Worm (Caenorhabditis elegans) whole organism, L1 larva: ENCODE data around the gene trul-1.

Source experiments
- C16A3.4 ChIP-seq: fragments of 150-350 bp; optimal IDR thresholded peaks from 2 replicates; lab custom pipeline; 2014; ENCODE audit warnings: missing biosample characterization, missing genetic modification characterization
- C34B4.2 ChIP-seq: sonication (generic microtip); optimal IDR thresholded peaks from 2 replicates; lab custom pipeline; 2017; ENCODE audit warnings: mild to moderate bottlenecking, missing genetic modification characterization, missing compliant biosample characterization
- alr-1 ChIP-seq: fragments of 200-800 bp; sonication (Bioruptor generic); optimal IDR thresholded peaks from 2 replicates; lab custom pipeline; 2018; ENCODE audit warnings: borderline replicate concordance, mild to moderate bottlenecking, missing genetic modification characterization, missing compliant biosample characterization
- blmp-1 ChIP-seq: fragments of 150-350 bp; optimal IDR thresholded peaks from 2 replicates; lab custom pipeline; 2014; ENCODE audit warnings: missing biosample characterization, missing genetic modification characterization
- ceh-82 ChIP-seq, 3 experiments: fragments of 150-350 bp in 1 of 3; sonication (generic microtip) in 2 of 3; optimal IDR thresholded peaks; 2 replicates each; lab custom pipeline; 2014 to 2017; ENCODE audit warnings: missing biosample characterization in 3 of 3, missing genetic modification characterization in 3 of 3
- efl-1 ChIP-seq, 4 experiments: fragments of 150-350 bp; optimal IDR thresholded peaks in 3 of 4; peaks in 1 of 4; 1 replicate in 1 of 4; 2 replicates in 3 of 4; lab custom pipeline; 2014; ENCODE audit warnings: missing biosample characterization in 2 of 4, missing genetic modification characterization in 2 of 4, missing genetic modification reagents in 2 of 4
- efl-3 ChIP-seq: fragments of 200-800 bp; sonication (Bioruptor generic); optimal IDR thresholded peaks from 2 replicates; lab custom pipeline; 2018; ENCODE audit warnings: mild to moderate bottlenecking, missing genetic modification characterization, missing compliant biosample characterization
- egl-13 ChIP-seq: sonication (generic microtip); optimal IDR thresholded peaks from 2 replicates; lab custom pipeline; 2016; ENCODE audit warnings: missing genotype, missing genetic modification reagents, missing genetic modification characterization, missing compliant biosample characterization
- egl-27 ChIP-seq, 2 experiments: fragments of 150-350 bp in 1 of 2; sonication (generic microtip); optimal IDR thresholded peaks; 3 replicates each; lab custom pipeline; 2017 to 2018; ENCODE audit warnings: missing biosample characterization in 2 of 2, missing genetic modification characterization in 2 of 2, missing genetic modification reagents in 2 of 2
- elt-2 ChIP-seq: sonication (generic microtip); optimal IDR thresholded peaks from 2 replicates; lab custom pipeline; 2016; ENCODE audit warnings: missing genetic modification characterization, mild to moderate bottlenecking, inconsistent platforms, missing compliant biosample characterization, missing genetic modification reagents
- fkh-10 ChIP-seq: sonication (generic microtip); optimal IDR thresholded peaks from 2 replicates; lab custom pipeline; 2017; ENCODE audit warnings: missing biosample characterization, missing genetic modification reagents, missing genetic modification characterization
- fkh-8 ChIP-seq: sonication (generic microtip); optimal IDR thresholded peaks from 2 replicates; lab custom pipeline; 2016; ENCODE audit warnings: mild to moderate bottlenecking, missing genetic modification characterization, missing compliant biosample characterization
- fos-1 ChIP-seq: fragments of 150-350 bp; optimal IDR thresholded peaks from 2 replicates; lab custom pipeline; 2014; ENCODE audit warnings: missing biosample characterization, missing genetic modification characterization
- grh-1 ChIP-seq: fragments of 200-800 bp; sonication (Bioruptor generic); IDR thresholded peaks from 2 replicates; pipeline ENCODE4 v1.3.6; 2022; ENCODE audit warnings: missing genetic modification reagents, missing genetic modification characterization, missing compliant biosample characterization
- hlh-17 ChIP-seq: fragments of 200-800 bp; sonication (Bioruptor generic); optimal IDR thresholded peaks from 2 replicates; lab custom pipeline; 2018; ENCODE audit warnings: missing genetic modification characterization, mild to moderate bottlenecking, missing compliant biosample characterization, moderate library complexity, borderline replicate concordance
- hpl-2 ChIP-seq: fragments of 150-350 bp; optimal IDR thresholded peaks from 2 replicates; lab custom pipeline; 2014; ENCODE audit warnings: missing biosample characterization, missing genetic modification reagents, missing genetic modification characterization
- isw-1 ChIP-seq: fragments of 200-800 bp; sonication (Bioruptor generic); IDR thresholded peaks from 2 replicates; pipeline ENCODE4 v1.3.6; 2022; ENCODE audit warnings: missing genetic modification characterization, missing compliant biosample characterization
- jun-1 ChIP-seq: fragments of 150-350 bp; optimal IDR thresholded peaks from 2 replicates; lab custom pipeline; 2014; ENCODE audit warnings: missing biosample characterization, missing genetic modification reagents, missing genetic modification characterization
- lin-13 ChIP-seq: fragments of 150-350 bp; optimal IDR thresholded peaks from 2 replicates; lab custom pipeline; 2014; ENCODE audit warnings: missing biosample characterization, missing genetic modification reagents, missing genetic modification characterization
- lin-14 ChIP-seq: fragments of 200-800 bp; sonication (Bioruptor generic); optimal IDR thresholded peaks from 2 replicates; lab custom pipeline; 2018; ENCODE audit warnings: mild to moderate bottlenecking, missing genetic modification characterization, moderate library complexity, missing compliant biosample characterization
- lin-35 ChIP-seq, 2 experiments: fragments of 150-350 bp; optimal IDR thresholded peaks; 2 replicates each; lab custom pipeline; 2014; ENCODE audit warnings: missing biosample characterization in 2 of 2, missing genetic modification characterization in 2 of 2, missing genetic modification reagents in 2 of 2
- lin-39 ChIP-seq: fragments of 150-350 bp; optimal IDR thresholded peaks from 2 replicates; lab custom pipeline; 2014; ENCODE audit warnings: missing biosample characterization, missing genetic modification reagents, missing genetic modification characterization
- lir-3 ChIP-seq: sonication (generic microtip); optimal IDR thresholded peaks from 2 replicates; lab custom pipeline; 2016; ENCODE audit warnings: mild to moderate bottlenecking, missing genetic modification characterization, moderate library complexity, missing compliant biosample characterization; ENCODE audit not compliant: poor library complexity
- mef-2 ChIP-seq: fragments of 150-350 bp; optimal IDR thresholded peaks from 2 replicates; lab custom pipeline; 2014; ENCODE audit warnings: missing biosample characterization, missing genetic modification characterization
- mep-1 ChIP-seq: fragments of 150-350 bp; optimal IDR thresholded peaks from 2 replicates; lab custom pipeline; 2014; ENCODE audit warnings: missing biosample characterization, missing genetic modification characterization
- nhr-11 ChIP-seq: fragments of 150-350 bp; optimal IDR thresholded peaks from 2 replicates; lab custom pipeline; 2014; ENCODE audit warnings: missing biosample characterization, missing genetic modification characterization
- nhr-19 ChIP-seq: fragments of 200-800 bp; sonication (Bioruptor generic); conservative IDR thresholded peaks from 2 replicates; pipeline ENCODE4 v1.3.6; 2022; ENCODE audit warnings: missing genetic modification characterization, missing compliant biosample characterization
- nhr-237 ChIP-seq: fragments of 150-350 bp; optimal IDR thresholded peaks from 2 replicates; lab custom pipeline; 2014; ENCODE audit warnings: missing biosample characterization, missing genetic modification characterization
- nhr-28 ChIP-seq: fragments of 150-350 bp; optimal IDR thresholded peaks from 2 replicates; lab custom pipeline; 2014; ENCODE audit warnings: missing biosample characterization, missing genetic modification characterization
- nhr-47 ChIP-seq: sonication (generic microtip); optimal IDR thresholded peaks from 2 replicates; lab custom pipeline; 2016; ENCODE audit warnings: mild to moderate bottlenecking, missing genetic modification characterization, moderate library complexity, missing compliant biosample characterization
- nhr-71 ChIP-seq: sonication (generic microtip); optimal IDR thresholded peaks from 2 replicates; lab custom pipeline; 2016; ENCODE audit warnings: mild to moderate bottlenecking, missing genetic modification characterization, moderate library complexity, missing compliant biosample characterization
- nhr-77 ChIP-seq: fragments of 150-350 bp; optimal IDR thresholded peaks from 2 replicates; lab custom pipeline; 2014; ENCODE audit warnings: missing biosample characterization, missing genetic modification characterization
- nhr-84 ChIP-seq: sonication (generic microtip); optimal IDR thresholded peaks from 2 replicates; lab custom pipeline; 2017; ENCODE audit warnings: missing biosample characterization, missing genetic modification characterization
- nhr-85 ChIP-seq: sonication (generic microtip); peaks from one replicate; lab custom pipeline; 2016; ENCODE audit warnings: missing genetic modification characterization, inconsistent platforms, missing compliant biosample characterization
- pqm-1 ChIP-seq: sonication (generic microtip); optimal IDR thresholded peaks from 3 replicates; lab custom pipeline; 2017; ENCODE audit warnings: missing biosample characterization, missing genetic modification characterization
- rnt-1 ChIP-seq: sonication (generic microtip); optimal IDR thresholded peaks from 2 replicates; lab custom pipeline; 2016; ENCODE audit warnings: mild to moderate bottlenecking, missing genetic modification characterization, moderate library complexity, missing compliant biosample characterization
- skn-1 ChIP-seq: fragments of 150-350 bp; optimal IDR thresholded peaks from 2 replicates; lab custom pipeline; 2014; ENCODE audit warnings: missing biosample characterization, missing genetic modification characterization
- snu-23 ChIP-seq: sonication (generic microtip); optimal IDR thresholded peaks from 2 replicates; lab custom pipeline; 2016; ENCODE audit warnings: missing genetic modification characterization, missing compliant biosample characterization
- tlp-1 ChIP-seq: fragments of 150-350 bp; optimal IDR thresholded peaks from 2 replicates; lab custom pipeline; 2014; ENCODE audit warnings: missing biosample characterization, missing genetic modification characterization
- unc-130 ChIP-seq: fragments of 150-350 bp; optimal IDR thresholded peaks from 2 replicates; lab custom pipeline; 2017; ENCODE audit warnings: missing biosample characterization, missing genetic modification characterization, inconsistent platforms
- unc-62 ChIP-seq: fragments of 150-350 bp; optimal IDR thresholded peaks from 2 replicates; lab custom pipeline; 2014; ENCODE audit warnings: missing biosample characterization, missing genetic modification reagents, missing genetic modification characterization
- unc-98 ChIP-seq: fragments of 200-800 bp; sonication (Bioruptor generic); IDR thresholded peaks from 2 replicates; pipeline ENCODE4 v1.3.6; 2022; ENCODE audit warnings: missing genetic modification characterization, missing compliant biosample characterization
- xbp-1 ChIP-seq: sonication (generic microtip); optimal IDR thresholded peaks from 2 replicates; lab custom pipeline; 2016; ENCODE audit warnings: missing genetic modification characterization, missing compliant biosample characterization
- zip-4 ChIP-seq: fragments of 200-800 bp; sonication (Bioruptor generic); optimal IDR thresholded peaks from 2 replicates; lab custom pipeline; 2018; ENCODE audit warnings: mild to moderate bottlenecking, missing genetic modification characterization, moderate library complexity, missing compliant biosample characterization
- ztf-11 ChIP-seq, 2 experiments: sonication (generic microtip); optimal IDR thresholded peaks; 2 replicates each; lab custom pipeline; 2016 to 2017; ENCODE audit warnings: missing genetic modification characterization in 2 of 2, missing biosample characterization in 1 of 2, missing compliant biosample characterization in 1 of 2
- ztf-4 ChIP-seq: fragments of 150-350 bp; optimal IDR thresholded peaks from 2 replicates; lab custom pipeline; 2014; ENCODE audit warnings: missing biosample characterization, missing genetic modification characterization

trul-1 gene

DNA sequence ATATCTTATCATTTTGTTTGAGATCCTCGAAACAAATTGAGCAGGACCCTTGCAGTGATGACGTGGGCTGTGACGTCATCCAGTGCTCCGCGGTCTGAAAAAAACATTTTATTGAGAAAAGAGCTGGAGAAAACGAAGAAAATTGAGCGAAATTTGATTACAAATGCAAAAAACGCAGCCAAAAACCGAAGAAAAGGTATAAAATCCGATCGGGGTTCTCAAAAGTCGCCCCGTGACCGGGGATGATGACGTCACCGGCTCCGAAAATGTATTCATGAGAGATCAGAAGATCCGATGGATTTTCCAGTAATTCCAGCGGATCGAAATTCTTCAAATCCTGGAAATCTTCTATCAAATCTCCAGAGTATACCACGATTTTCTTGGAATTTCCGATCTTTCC lies at the start of gene trul-1:
Gene trul-1 (minus strand): TSS at position 101 of the 400 bp plus-strand sequence.
- TF ChIP-seq zip-4 (GFP tag; lab: Kevin White, UChicago) (no peak), efl-3 (no peak), fkh-10 (GFP tag; lab: Kevin White, UChicago) (no peak), xbp-1 (no peak), unc-98 (GFP tag; lab: Robert Waterston, UW) (no peak), isw-1 (GFP tag; lab: Robert Waterston, UW) (no peak), egl-27 (tag; optimal IDR thresholded peaks at IDR 0.05; lab: Kevin White, UChicago) (no peak), lin-14 (GFP tag; lab: Kevin White, UChicago) (no peak), elt-2 (tag; lab: Kevin White, UChicago) (no peak), fos-1 (tag; lab: Kevin White, UChicago) (no peak), nhr-85 (no peak), C34B4.2 (tag; lab: Kevin White, UChicago) (no peak), pqm-1 (no peak), nhr-84 (tag; lab: Kevin White, UChicago) (no peak), C16A3.4 (tag; lab: Kevin White, UChicago) (no peak)
- TF ChIP-seq, all 84 proteins: peak for 0

DNA sequence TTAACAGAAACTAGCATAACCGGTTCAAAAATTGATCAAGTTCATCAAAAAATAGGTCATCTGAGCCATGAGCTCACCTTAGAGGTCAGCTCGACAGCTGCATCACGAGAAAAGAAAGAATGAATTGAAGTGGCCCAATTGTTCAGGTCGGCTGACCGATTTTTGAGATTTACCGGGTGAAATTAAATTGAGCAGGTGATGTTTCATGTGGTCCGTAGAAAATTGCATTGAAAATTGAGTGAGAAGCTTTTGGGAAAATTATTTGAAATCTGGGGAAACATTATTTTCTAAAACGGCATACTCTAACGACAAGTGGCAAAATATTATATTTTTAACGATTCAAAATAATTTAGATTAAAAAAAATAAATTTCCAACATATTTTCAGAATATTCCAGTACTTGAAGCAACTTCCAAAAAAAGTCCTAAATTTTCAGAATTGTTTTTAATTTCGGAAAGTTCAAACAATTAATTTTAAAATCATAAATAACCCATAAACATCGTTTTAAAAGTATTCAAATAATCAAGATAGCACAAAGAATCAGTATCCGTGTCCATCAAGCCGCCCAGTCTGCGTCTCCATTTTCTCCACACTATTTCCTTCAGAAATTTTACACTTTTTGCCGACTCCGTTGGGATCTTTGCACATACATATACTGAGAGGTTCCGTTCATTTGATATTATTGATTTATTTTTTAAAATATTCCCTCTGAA lies 43.4 kb upstream of the trul-1 start, which contains the start of gene sgcb-1:
Gene sgcb-1 (plus strand): TSS at position 662 of the 712 bp plus-strand sequence.
- TF ChIP-seq nhr-11 (tag; lab: Kevin White, UChicago), result no peak
- no peak for TF ChIP-seq nhr-85
- peak; percentile 28 for TF ChIP-seq nhr-71
- TF ChIP-seq efl-1 (optimal IDR thresholded peaks at IDR 0.05; lab: Kevin White, UChicago), result no peak
- peak in 1 of 2 experiments; percentile 86 for TF ChIP-seq efl-1 (GFP tag; optimal IDR thresholded peaks at IDR 0.05 in 1 of 2; lab: Kevin White, UChicago)
- no peak for TF ChIP-seq unc-62 (GFP tag; lab: Kevin White, UChicago)
- TF ChIP-seq lin-14 (GFP tag; lab: Kevin White, UChicago), result peak; percentile 20
- peak; percentile 1 for TF ChIP-seq unc-130
- peak; percentile 50 for TF ChIP-seq rnt-1 (tag; lab: Kevin White, UChicago)
- no peak for TF ChIP-seq lin-35 (GFP tag; optimal IDR thresholded peaks at IDR 0.05; lab: Kevin White, UChicago)
- TF ChIP-seq nhr-77 (tag; lab: Kevin White, UChicago), result no peak

DNA sequence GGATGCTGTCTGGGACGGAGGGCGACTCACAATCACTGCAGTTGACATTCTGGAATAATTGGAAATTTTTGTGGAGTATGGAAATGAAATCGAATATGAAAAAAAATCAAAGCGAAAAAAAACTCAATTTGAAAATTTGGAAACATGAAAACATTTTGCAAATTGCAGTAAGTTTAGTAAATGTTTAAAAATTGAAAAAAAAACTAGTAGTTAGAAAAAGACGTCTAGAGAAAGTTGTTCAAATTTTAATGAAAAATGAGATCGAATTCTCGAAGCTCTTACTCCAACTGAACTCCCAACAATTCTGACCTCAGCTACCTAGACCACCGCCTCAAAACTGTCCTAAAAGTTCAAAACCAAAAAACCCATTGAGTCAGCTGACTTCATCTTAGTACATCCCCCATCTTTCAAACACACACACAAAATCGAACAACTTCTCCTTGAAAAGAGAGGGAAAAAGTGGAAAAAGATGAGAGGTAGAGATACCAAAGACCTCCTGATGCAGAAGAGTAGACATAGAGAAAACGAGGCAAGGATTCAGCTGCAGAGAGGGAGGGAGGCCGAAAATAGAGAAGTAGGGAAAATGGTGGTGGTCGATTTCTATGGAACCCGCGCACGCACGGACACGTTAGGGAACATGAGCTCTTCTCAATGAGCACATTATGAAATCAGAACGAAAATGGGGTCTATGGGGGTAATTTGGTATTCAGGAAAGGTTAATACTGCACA lies 40.8 kb upstream of the trul-1 start, which contains the start of gene K01A2.10:
Gene K01A2.10 (minus strand): TSS at position 51 of the 729 bp plus-strand sequence.
- TF ChIP-seq elt-2 (tag; lab: Kevin White, UChicago), result no peak
- TF ChIP-seq lir-3 (tag; lab: Kevin White, UChicago), result no peak
- TF ChIP-seq egl-13 (tag; lab: Kevin White, UChicago), result no peak
- no peak for TF ChIP-seq unc-62 (GFP tag; lab: Kevin White, UChicago)
- no peak for TF ChIP-seq nhr-28 (tag; lab: Kevin White, UChicago)
- peak; percentile 70 for TF ChIP-seq snu-23 (GFP tag; lab: Kevin White, UChicago)
- TF ChIP-seq jun-1 (tag; lab: Kevin White, UChicago), result no peak
- peak; percentile 17 for TF ChIP-seq lin-13 (GFP tag; lab: Kevin White, UChicago)
- peak; percentile 94 for TF ChIP-seq blmp-1
- peak; percentile 19 for TF ChIP-seq nhr-47 (tag; lab: Kevin White, UChicago)
- TF ChIP-seq hlh-17 (GFP tag; lab: Kevin White, UChicago), result no peak
- peak; percentile 56 for TF ChIP-seq skn-1
- TF ChIP-seq alr-1 (tag; lab: Kevin White, UChicago), result no peak
- TF ChIP-seq ceh-82 (tag; optimal IDR thresholded peaks at IDR 0.05; lab: Kevin White, UChicago), result peak; percentile 3 to 58 (median 17)
- no peak for TF ChIP-seq grh-1 (GFP tag; lab: Robert Waterston, UW)
- no peak for TF ChIP-seq hpl-2 (GFP tag; lab: Kevin White, UChicago)
- TF ChIP-seq mep-1 (tag; lab: Kevin White, UChicago), result peak; percentile 80
- peak; percentile 37 for TF ChIP-seq nhr-85
- TF ChIP-seq tlp-1 (tag; lab: Kevin White, UChicago), result no peak
- TF ChIP-seq ztf-4 (tag; lab: Kevin White, UChicago), result no peak
- TF ChIP-seq nhr-237 (tag; lab: Kevin White, UChicago), result no peak
- peak; percentile 51 for TF ChIP-seq fkh-8 (tag; lab: Kevin White, UChicago)
- no peak for TF ChIP-seq lin-39 (tag; lab: Kevin White, UChicago)
- no peak for TF ChIP-seq nhr-11 (tag; lab: Kevin White, UChicago)
- TF ChIP-seq fos-1 (tag; lab: Kevin White, UChicago), result peak; percentile 47
- no peak for TF ChIP-seq nhr-19 (GFP tag; lab: Robert Waterston, UW)
- TF ChIP-seq mef-2 (tag; lab: Kevin White, UChicago), result no peak
- no peak for TF ChIP-seq ztf-11 (tag; optimal IDR thresholded peaks at IDR 0.05; lab: Kevin White, UChicago)
